Worm (Caenorhabditis elegans) whole organism, early embryonic: ENCODE data around the gene glt-1.

Experiments used
- B0310.2 ChIP-seq: sonication (generic microtip); optimal IDR thresholded peaks from 2 replicates; lab custom pipeline; 2016; ENCODE audit warnings: mild to moderate bottlenecking, missing genetic modification characterization, missing compliant biosample characterization
- F13C5.2 ChIP-seq: sonication (generic microtip); optimal IDR thresholded peaks from 2 replicates; lab custom pipeline; 2017; ENCODE audit warnings: mild to moderate bottlenecking, missing genetic modification characterization, inconsistent platforms, missing compliant biosample characterization
- aly-1 ChIP-seq: sonication (generic microtip); optimal IDR thresholded peaks from 2 replicates; lab custom pipeline; 2016; ENCODE audit warnings: missing genetic modification characterization, missing compliant biosample characterization
- ama-1 ChIP-seq: fragments of 150-350 bp; optimal IDR thresholded peaks from 2 replicates; lab custom pipeline; 2014
- ceh-13 ChIP-seq: fragments of 200-800 bp; sonication (Bioruptor generic); optimal IDR thresholded peaks from 2 replicates; lab custom pipeline; 2018; ENCODE audit warnings: mild to moderate bottlenecking, missing genetic modification characterization, missing compliant biosample characterization
- ceh-36 ChIP-seq: sonication (generic microtip); optimal IDR thresholded peaks from 2 replicates; lab custom pipeline; 2016; ENCODE audit warnings: missing genetic modification characterization, inconsistent platforms, missing compliant biosample characterization
- ets-7 ChIP-seq: sonication (generic microtip); optimal IDR thresholded peaks from 2 replicates; lab custom pipeline; 2016; ENCODE audit warnings: missing genotype, missing genetic modification characterization, missing compliant biosample characterization
- flt-1 ChIP-seq: fragments of 200-800 bp; sonication (Bioruptor generic); IDR thresholded peaks from 2 replicates; pipeline ENCODE4 v1.3.6; 2022; ENCODE audit warnings: missing genetic modification characterization, missing compliant biosample characterization
- hmbx-1 ChIP-seq: sonication (generic microtip); optimal IDR thresholded peaks from 2 replicates; lab custom pipeline; 2016; ENCODE audit warnings: mild to moderate bottlenecking, missing genetic modification characterization, missing compliant biosample characterization
- hmg-4 ChIP-seq: fragments of 200-800 bp; sonication (Bioruptor generic); optimal IDR thresholded peaks from 2 replicates; lab custom pipeline; 2018; ENCODE audit warnings: mild to moderate bottlenecking, missing genetic modification characterization, missing compliant biosample characterization
- hnd-1 ChIP-seq: sonication (generic microtip); optimal IDR thresholded peaks from 2 replicates; lab custom pipeline; 2016; ENCODE audit warnings: missing genetic modification characterization, missing compliant biosample characterization
- pes-1 ChIP-seq: fragments of 200-800 bp; sonication (Bioruptor generic); IDR thresholded peaks from 2 replicates; pipeline ENCODE4 v1.3.6; 2022; ENCODE audit warnings: missing genetic modification reagents, missing genetic modification characterization, missing compliant biosample characterization
- scrt-1 ChIP-seq: fragments of 200-800 bp; sonication (Bioruptor generic); IDR thresholded peaks from 2 replicates; pipeline ENCODE4 v1.3.6; 2022; ENCODE audit warnings: missing genetic modification characterization, missing compliant biosample characterization
- sea-1 ChIP-seq: fragments of 200-800 bp; sonication (Bioruptor generic); conservative IDR thresholded peaks from 2 replicates; pipeline ENCODE4 v1.3.6; 2022; ENCODE audit warnings: missing genetic modification characterization, missing compliant biosample characterization
- tbx-11 ChIP-seq: fragments of 200-800 bp; sonication (Bioruptor generic); IDR thresholded peaks from 2 replicates; pipeline ENCODE4 v1.3.6; 2022; ENCODE audit warnings: missing genetic modification characterization, missing compliant biosample characterization
- tbx-37 ChIP-seq: fragments of 200-800 bp; sonication (Bioruptor generic); conservative IDR thresholded peaks from 2 replicates; pipeline ENCODE4 v1.3.6; 2022; ENCODE audit warnings: missing genetic modification reagents, missing genetic modification characterization, missing compliant biosample characterization
- tra-4 ChIP-seq: sonication (generic microtip); optimal IDR thresholded peaks from 2 replicates; lab custom pipeline; 2017; ENCODE audit warnings: missing genetic modification characterization, missing compliant biosample characterization

Gene glt-1

ce11 chrX:3495776-3496175 is at the start of gene glt-1:
Gene glt-1 (plus strand): TSS chrX:3496026.
- no peak for TF ChIP-seq B0310.2 (tag; lab: Kevin White, UChicago)
- no peak for TF ChIP-seq ama-1
- no peak for TF ChIP-seq hmg-4
- TF ChIP-seq tbx-37, result no peak
- no peak for TF ChIP-seq pes-1 (GFP tag; lab: Robert Waterston, UW)
- TF ChIP-seq hmbx-1, result no peak
- no peak for TF ChIP-seq ceh-13 (GFP tag; lab: Kevin White, UChicago)

ce11 chrX:3451122-3451521 is 44.7 kb upstream of the glt-1 start, which contains the start of gene ZK813.5:
Gene ZK813.5 (minus strand): TSS chrX:3451222.
- TF ChIP-seq sea-1 (GFP tag; lab: Robert Waterston, UW), result no peak
- no peak for TF ChIP-seq hnd-1 (tag; lab: Kevin White, UChicago)
- no peak for TF ChIP-seq tra-4
- no peak for TF ChIP-seq tbx-11 (GFP tag; lab: Robert Waterston, UW)

- TF ChIP-seq B0310.2 (tag; lab: Kevin White, UChicago) (no peak), tbx-11 (GFP tag; lab: Robert Waterston, UW) (no peak), hnd-1 (tag; lab: Kevin White, UChicago) (no peak), ama-1 (no peak), hmg-4 (no peak), ets-7 (tag; lab: Kevin White, UChicago) (no peak), hmbx-1 (no peak), pes-1 (GFP tag; lab: Robert Waterston, UW) (no peak), F13C5.2 (tag; lab: Kevin White, UChicago) (no peak), aly-1 (tag; lab: Kevin White, UChicago) (no peak), ceh-13 (GFP tag; lab: Kevin White, UChicago) (no peak), tra-4 (no peak), scrt-1 (GFP tag; lab: Robert Waterston, UW) (no peak), sea-1 (GFP tag; lab: Robert Waterston, UW) (no peak), tbx-37 (no peak)
Measured at ce11 chrX:3453870-3454269, 42.0 kb upstream of the glt-1 start.

ce11 chrX:3455561-3455960 is 40.3 kb upstream of the glt-1 start:
- no peak for TF ChIP-seq ama-1
- TF ChIP-seq scrt-1 (GFP tag; lab: Robert Waterston, UW), result no peak
- no peak for TF ChIP-seq tra-4
- TF ChIP-seq tbx-11 (GFP tag; lab: Robert Waterston, UW), result no peak
- no peak for TF ChIP-seq F13C5.2 (tag; lab: Kevin White, UChicago)
- no peak for TF ChIP-seq B0310.2 (tag; lab: Kevin White, UChicago)
- no peak for TF ChIP-seq sea-1 (GFP tag; lab: Robert Waterston, UW)
- no peak for TF ChIP-seq aly-1 (tag; lab: Kevin White, UChicago)
- no peak for TF ChIP-seq hnd-1 (tag; lab: Kevin White, UChicago)
- TF ChIP-seq hmg-4, result no peak
- TF ChIP-seq tbx-37, result no peak
- TF ChIP-seq ets-7 (tag; lab: Kevin White, UChicago), result no peak
- no peak for TF ChIP-seq flt-1 (GFP tag; lab: Robert Waterston, UW)
- no peak for TF ChIP-seq ceh-13 (GFP tag; lab: Kevin White, UChicago)
- no peak for TF ChIP-seq ceh-36 (tag; lab: Kevin White, UChicago)
- no peak for TF ChIP-seq hmbx-1
- TF ChIP-seq pes-1 (GFP tag; lab: Robert Waterston, UW), result no peak

- no peak for TF ChIP-seq aly-1 (tag; lab: Kevin White, UChicago)
- no peak for TF ChIP-seq ceh-36 (tag; lab: Kevin White, UChicago)
- TF ChIP-seq ets-7 (tag; lab: Kevin White, UChicago), result no peak
- no peak for TF ChIP-seq scrt-1 (GFP tag; lab: Robert Waterston, UW)
- no peak for TF ChIP-seq flt-1 (GFP tag; lab: Robert Waterston, UW)
Measured at ce11 chrX:3462086-3462485, 33.7 kb upstream of the glt-1 start.

ce11 chrX:3463875-3464274 is 32.0 kb upstream of the glt-1 start:
- TF ChIP-seq tra-4 (no peak), hmbx-1 (no peak), tbx-11 (GFP tag; lab: Robert Waterston, UW) (no peak), tbx-37 (no peak), hmg-4 (no peak), pes-1 (GFP tag; lab: Robert Waterston, UW) (no peak), ama-1 (no peak), ets-7 (tag; lab: Kevin White, UChicago) (no peak), sea-1 (GFP tag; lab: Robert Waterston, UW) (no peak), aly-1 (tag; lab: Kevin White, UChicago) (no peak), hnd-1 (tag; lab: Kevin White, UChicago) (no peak), ceh-36 (tag; lab: Kevin White, UChicago) (no peak), scrt-1 (GFP tag; lab: Robert Waterston, UW) (no peak), ceh-13 (GFP tag; lab: Kevin White, UChicago) (no peak)

ce11 chrX:3464309-3465038 is 31.4 kb upstream of the glt-1 start:
- TF ChIP-seq tra-4 (no peak), scrt-1 (GFP tag; lab: Robert Waterston, UW) (no peak), hnd-1 (tag; lab: Kevin White, UChicago) (no peak), tbx-37 (no peak), hmg-4 (no peak), flt-1 (GFP tag; lab: Robert Waterston, UW) (no peak), sea-1 (GFP tag; lab: Robert Waterston, UW) (no peak), ceh-13 (GFP tag; lab: Kevin White, UChicago) (no peak)

ce11 chrX:3465785-3466184 is 30.0 kb upstream of the glt-1 start, which contains the start of the genes ZK377.15 and sax-3:
Gene ZK377.15 (minus strand): TSS chrX:3465885.
Gene sax-3 (minus strand): TSS chrX:3465927.
- TF ChIP-seq sea-1 (GFP tag; lab: Robert Waterston, UW) (no peak), B0310.2 (tag; lab: Kevin White, UChicago) (no peak), ets-7 (tag; lab: Kevin White, UChicago) (no peak), F13C5.2 (tag; lab: Kevin White, UChicago) (no peak), ceh-36 (tag; lab: Kevin White, UChicago) (no peak), ama-1 (no peak), ceh-13 (GFP tag; lab: Kevin White, UChicago) (no peak), scrt-1 (GFP tag; lab: Robert Waterston, UW) (no peak), hnd-1 (tag; lab: Kevin White, UChicago) (no peak), aly-1 (tag; lab: Kevin White, UChicago) (no peak), tra-4 (no peak), tbx-11 (GFP tag; lab: Robert Waterston, UW) (no peak), flt-1 (GFP tag; lab: Robert Waterston, UW) (no peak), hmbx-1 (no peak), pes-1 (GFP tag; lab: Robert Waterston, UW) (no peak), tbx-37 (no peak), hmg-4 (no peak)
